Worm (Caenorhabditis elegans) whole organism, young adult: ENCODE measurements around the gene H18N23.2.

Experiments used
- B0019.2 ChIP-seq: fragments of 200-800 bp; sonication (Bioruptor generic); conservative IDR thresholded peaks from 2 replicates; pipeline ENCODE4 v1.3.6; 2022; ENCODE audit warnings: missing genetic modification reagents, missing genetic modification characterization, missing compliant biosample characterization
- F22D6.2 ChIP-seq: sonication (generic microtip); optimal IDR thresholded peaks from 2 replicates; lab custom pipeline; 2016; ENCODE audit warnings: mild to moderate bottlenecking, missing genetic modification characterization, missing compliant biosample characterization
- F39B2.1 ChIP-seq: fragments of 200-800 bp; sonication (Bioruptor generic); IDR thresholded peaks from 2 replicates; pipeline ENCODE4 v1.3.6; 2022; ENCODE audit warnings: missing genetic modification reagents, missing genetic modification characterization, missing compliant biosample characterization
- attf-5 ChIP-seq: fragments of 200-800 bp; sonication (Bioruptor generic); optimal IDR thresholded peaks from 2 replicates; lab custom pipeline; 2018; ENCODE audit warnings: mild to moderate bottlenecking, missing genetic modification characterization, missing compliant biosample characterization
- ceh-79 ChIP-seq: sonication (generic microtip); optimal IDR thresholded peaks from 2 replicates; lab custom pipeline; 2017; ENCODE audit warnings: mild to moderate bottlenecking, missing genetic modification characterization, missing compliant biosample characterization
- ztf-18 ChIP-seq: sonication (generic microtip); optimal IDR thresholded peaks from 2 replicates; lab custom pipeline; 2016; ENCODE audit warnings: missing genotype, mild to moderate bottlenecking, missing genetic modification characterization, missing compliant biosample characterization

- TF ChIP-seq B0019.2 (GFP tag; lab: Robert Waterston, UW) (no peak), ztf-18 (tag; lab: Kevin White, UChicago) (no peak), ceh-79 (tag; lab: Kevin White, UChicago) (no peak), F39B2.1 (no peak), attf-5 (no peak), F22D6.2 (tag; lab: Kevin White, UChicago) (no peak)
These were observed 31.6 kb upstream of the H18N23.2 start for ce11 chrX:17672256-17672655.
